Worm (Caenorhabditis elegans) whole organism, late embryonic: ENCODE results near the gene ech-2.

ENCODE experiments used
- F13H6.1 ChIP-seq: sonication (generic microtip); optimal IDR thresholded peaks from 2 replicates; lab custom pipeline; 2016; ENCODE audit warnings: missing genetic modification characterization, missing compliant biosample characterization
- K02D7.2 ChIP-seq: sonication (generic microtip); optimal IDR thresholded peaks from 2 replicates; lab custom pipeline; 2017; ENCODE audit warnings: mild to moderate bottlenecking, missing genetic modification characterization, missing compliant biosample characterization
- K09A11.1 ChIP-seq: sonication (generic microtip); optimal IDR thresholded peaks from 2 replicates; lab custom pipeline; 2017; ENCODE audit warnings: antibody characterized with exemption, mild to moderate bottlenecking, missing genetic modification characterization, missing compliant biosample characterization; ENCODE audit not compliant: insufficient read depth
- T23F11.4 ChIP-seq: fragments of 200-800 bp; sonication (Bioruptor generic); optimal IDR thresholded peaks from 2 replicates; lab custom pipeline; 2018; ENCODE audit warnings: mild to moderate bottlenecking, missing genetic modification characterization, missing compliant biosample characterization
- ama-1 ChIP-seq: fragments of 150-350 bp; optimal IDR thresholded peaks from 2 replicates; lab custom pipeline; 2014
- ceh-18 ChIP-seq: sonication (generic microtip); optimal IDR thresholded peaks from 2 replicates; lab custom pipeline; 2016; ENCODE audit warnings: missing genetic modification characterization, missing compliant biosample characterization
- ceh-19 ChIP-seq: fragments of 200-800 bp; sonication (Bioruptor generic); optimal IDR thresholded peaks from 2 replicates; lab custom pipeline; 2018; ENCODE audit warnings: mild to moderate bottlenecking, missing genetic modification characterization, missing compliant biosample characterization
- ceh-22 ChIP-seq: sonication (generic microtip); optimal IDR thresholded peaks from 2 replicates; lab custom pipeline; 2017; ENCODE audit warnings: missing biosample characterization, missing genetic modification characterization
- ceh-24 ChIP-seq: sonication (generic microtip); optimal IDR thresholded peaks from 2 replicates; lab custom pipeline; 2016; ENCODE audit warnings: mild to moderate bottlenecking, missing genetic modification characterization, missing compliant biosample characterization
- ceh-30 ChIP-seq: fragments of 150-350 bp; optimal IDR thresholded peaks from 2 replicates; lab custom pipeline; 2014; ENCODE audit warnings: missing biosample characterization, missing genetic modification characterization
- ceh-31 ChIP-seq: sonication (generic microtip); optimal IDR thresholded peaks from 2 replicates; lab custom pipeline; 2016; ENCODE audit warnings: missing genetic modification characterization, missing compliant biosample characterization
- ceh-34 ChIP-seq: sonication (generic microtip); optimal IDR thresholded peaks from 2 replicates; lab custom pipeline; 2016; ENCODE audit warnings: mild to moderate bottlenecking, missing genetic modification characterization, missing compliant biosample characterization
- ceh-45 ChIP-seq: fragments of 200-800 bp; sonication (Bioruptor generic); IDR thresholded peaks from 2 replicates; pipeline ENCODE4 v1.3.6; 2022; ENCODE audit warnings: missing genetic modification reagents, missing genetic modification characterization, missing compliant biosample characterization
- ceh-48 ChIP-seq: sonication (generic microtip); optimal IDR thresholded peaks from 2 replicates; lab custom pipeline; 2016; ENCODE audit warnings: missing genetic modification characterization, inconsistent platforms, missing compliant biosample characterization
- ceh-9 ChIP-seq: sonication (generic microtip); optimal IDR thresholded peaks from 2 replicates; lab custom pipeline; 2016; ENCODE audit warnings: mild to moderate bottlenecking, missing genetic modification characterization, inconsistent platforms, missing compliant biosample characterization
- che-1 ChIP-seq: sonication (generic microtip); optimal IDR thresholded peaks from 2 replicates; lab custom pipeline; 2016; ENCODE audit warnings: mild to moderate bottlenecking, missing genetic modification characterization, missing compliant biosample characterization
- dmd-4 ChIP-seq: sonication (generic microtip); optimal IDR thresholded peaks from 2 replicates; lab custom pipeline; 2016; ENCODE audit warnings: borderline replicate concordance, missing genetic modification characterization, missing compliant biosample characterization
- dve-1 ChIP-seq: sonication (generic microtip); optimal IDR thresholded peaks from 2 replicates; lab custom pipeline; 2017; ENCODE audit warnings: antibody characterized with exemption, mild to moderate bottlenecking, missing genetic modification characterization, missing compliant biosample characterization
- elt-2 ChIP-seq: sonication (generic microtip); optimal IDR thresholded peaks from 2 replicates; lab custom pipeline; 2016; ENCODE audit warnings: missing genetic modification reagents, missing genetic modification characterization, missing compliant biosample characterization
- ets-4 ChIP-seq: sonication (generic microtip); optimal IDR thresholded peaks from 2 replicates; lab custom pipeline; 2016; ENCODE audit warnings: missing genetic modification characterization, missing compliant biosample characterization
- eyg-1 ChIP-seq: sonication (generic microtip); optimal IDR thresholded peaks from 2 replicates; lab custom pipeline; 2016; ENCODE audit warnings: missing genotype, missing genetic modification characterization, missing compliant biosample characterization
- fax-1 ChIP-seq: sonication (generic microtip); optimal IDR thresholded peaks from 2 replicates; lab custom pipeline; 2016; ENCODE audit warnings: missing genotype, missing genetic modification characterization, missing compliant biosample characterization
- fkh-10 ChIP-seq: fragments of 150-350 bp; optimal IDR thresholded peaks from 2 replicates; lab custom pipeline; 2014; ENCODE audit warnings: missing biosample characterization, missing genetic modification reagents, missing genetic modification characterization
- fkh-6 ChIP-seq: sonication (generic microtip); optimal IDR thresholded peaks from 2 replicates; lab custom pipeline; 2016; ENCODE audit warnings: missing genetic modification characterization, missing compliant biosample characterization
- gmeb-2 ChIP-seq: sonication (generic microtip); optimal IDR thresholded peaks from 2 replicates; lab custom pipeline; 2016; ENCODE audit warnings: missing genetic modification characterization, inconsistent platforms, missing compliant biosample characterization
- hlh-13 ChIP-seq: fragments of 200-800 bp; sonication (Bioruptor generic); optimal IDR thresholded peaks from 2 replicates; lab custom pipeline; 2018; ENCODE audit warnings: mild to moderate bottlenecking, missing genetic modification characterization, missing compliant biosample characterization
- hlh-15 ChIP-seq: sonication (generic microtip); optimal IDR thresholded peaks from 2 replicates; lab custom pipeline; 2016; ENCODE audit warnings: missing genetic modification characterization, missing compliant biosample characterization
- hlh-30 ChIP-seq: sonication (generic microtip); optimal IDR thresholded peaks from 2 replicates; lab custom pipeline; 2017; ENCODE audit warnings: antibody characterized with exemption, missing genetic modification characterization, missing compliant biosample characterization; ENCODE audit not compliant: insufficient read depth
- hlh-6 ChIP-seq: sonication (generic microtip); optimal IDR thresholded peaks from 2 replicates; lab custom pipeline; 2016; ENCODE audit warnings: missing genotype, missing genetic modification characterization, missing compliant biosample characterization
- hlh-8 ChIP-seq: sonication (generic microtip); optimal IDR thresholded peaks from 2 replicates; lab custom pipeline; 2016; ENCODE audit warnings: missing genotype, missing genetic modification characterization, missing compliant biosample characterization
- lim-6 ChIP-seq: sonication (generic microtip); optimal IDR thresholded peaks from 2 replicates; lab custom pipeline; 2016; ENCODE audit warnings: missing genetic modification characterization, missing compliant biosample characterization
- lin-11 ChIP-seq: fragments of 200-800 bp; sonication (Bioruptor generic); optimal IDR thresholded peaks from 2 replicates; lab custom pipeline; 2018; ENCODE audit warnings: mild to moderate bottlenecking, missing genetic modification characterization, missing compliant biosample characterization
- mec-3 ChIP-seq: sonication (generic microtip); optimal IDR thresholded peaks from 2 replicates; lab custom pipeline; 2016; ENCODE audit warnings: borderline replicate concordance, missing genetic modification characterization, missing compliant biosample characterization
- nfya-1 ChIP-seq: sonication (generic microtip); optimal IDR thresholded peaks from 2 replicates; lab custom pipeline; 2017; ENCODE audit warnings: missing genetic modification characterization, mild to moderate bottlenecking, missing compliant biosample characterization, antibody characterized with exemption, moderate library complexity
- nhr-232 ChIP-seq: sonication (generic microtip); optimal IDR thresholded peaks from 2 replicates; lab custom pipeline; 2016; ENCODE audit warnings: missing genetic modification characterization, missing compliant biosample characterization
- npax-4 ChIP-seq: sonication (generic microtip); optimal IDR thresholded peaks from 2 replicates; lab custom pipeline; 2016; ENCODE audit warnings: missing genetic modification characterization, missing compliant biosample characterization
- odd-2 ChIP-seq: sonication (generic microtip); optimal IDR thresholded peaks from 2 replicates; lab custom pipeline; 2017; ENCODE audit warnings: antibody characterized with exemption, mild to moderate bottlenecking, missing genetic modification characterization, missing compliant biosample characterization
- pat-9 ChIP-seq: fragments of 200-800 bp; sonication (Bioruptor generic); optimal IDR thresholded peaks from 2 replicates; lab custom pipeline; 2018; ENCODE audit warnings: mild to moderate bottlenecking, missing genetic modification characterization, moderate library complexity, missing compliant biosample characterization
- pha-2 ChIP-seq: sonication (generic microtip); optimal IDR thresholded peaks from 2 replicates; lab custom pipeline; 2017; ENCODE audit warnings: mild to moderate bottlenecking, missing genetic modification characterization, missing compliant biosample characterization
- pha-4 ChIP-seq: fragments of 150-350 bp; optimal IDR thresholded peaks from 2 replicates; lab custom pipeline; 2018; ENCODE audit warnings: missing biosample characterization, missing genetic modification reagents, missing genetic modification characterization
- pqm-1 ChIP-seq: sonication (generic microtip); optimal IDR thresholded peaks from 2 replicates; lab custom pipeline; 2016; ENCODE audit warnings: missing genetic modification characterization, missing compliant biosample characterization
- ref-2 ChIP-seq: sonication (generic microtip); optimal IDR thresholded peaks from 2 replicates; lab custom pipeline; 2016; ENCODE audit warnings: missing genetic modification characterization, missing compliant biosample characterization
- rnt-1 ChIP-seq: sonication (generic microtip); optimal IDR thresholded peaks from 2 replicates; lab custom pipeline; 2016; ENCODE audit warnings: missing genetic modification characterization, missing compliant biosample characterization
- sox-4 ChIP-seq: sonication (generic microtip); optimal IDR thresholded peaks from 2 replicates; lab custom pipeline; 2017; ENCODE audit warnings: mild to moderate bottlenecking, missing genetic modification characterization, inconsistent platforms, missing compliant biosample characterization
- syd-9 ChIP-seq: sonication (generic microtip); optimal IDR thresholded peaks from 2 replicates; lab custom pipeline; 2016; ENCODE audit warnings: mild to moderate bottlenecking, missing genetic modification characterization, moderate library complexity, missing compliant biosample characterization
- tbx-2 ChIP-seq: sonication (generic microtip); optimal IDR thresholded peaks from 2 replicates; lab custom pipeline; 2016; ENCODE audit warnings: missing genetic modification characterization, missing compliant biosample characterization
- unc-3 ChIP-seq, 2 experiments: fragments of 200-800 bp in 1 of 2; sonication (Bioruptor generic) in 1 of 2; sonication (generic microtip) in 1 of 2; conservative IDR thresholded peaks in 1 of 2; optimal IDR thresholded peaks in 1 of 2; 2 replicates each; pipeline versions ENCODE4 v1.3.6 to Lab custom; 2016 to 2022; ENCODE audit warnings: missing compliant biosample characterization in 2 of 2, missing genetic modification characterization in 2 of 2, missing genetic modification reagents in 1 of 2
- unc-55 ChIP-seq: sonication (generic microtip); optimal IDR thresholded peaks from 2 replicates; lab custom pipeline; 2017; ENCODE audit warnings: missing biosample characterization, missing genetic modification reagents, missing genetic modification characterization
- unc-86 ChIP-seq: sonication (generic microtip); optimal IDR thresholded peaks from 2 replicates; lab custom pipeline; 2016; ENCODE audit warnings: missing genetic modification characterization, missing compliant biosample characterization
- ztf-16 ChIP-seq: sonication (generic microtip); optimal IDR thresholded peaks from 2 replicates; lab custom pipeline; 2017; ENCODE audit warnings: missing genetic modification characterization, missing compliant biosample characterization

The ech-2 gene

ce11 chrIV:11858142-11858541 is 2.0 kb upstream of the ech-2 start, which contains the start of gene let-92:
let-92 (plus strand) TSS chrIV:11858442.
- no peak for TF ChIP-seq hlh-30
- no peak for TF ChIP-seq dmd-4 (tag; lab: Kevin White, UChicago)
- TF ChIP-seq ceh-34: no peak
- TF ChIP-seq ref-2 (tag; lab: Kevin White, UChicago): no peak
- TF ChIP-seq lin-11 (tag; lab: Kevin White, UChicago): no peak
- no peak for TF ChIP-seq hlh-8
- TF ChIP-seq ceh-45: no peak
- no peak for TF ChIP-seq unc-86 (tag; lab: Kevin White, UChicago)
- TF ChIP-seq elt-2 (tag; lab: Kevin White, UChicago): no peak
- TF ChIP-seq fkh-10 (GFP tag; lab: Kevin White, UChicago): no peak
- no peak for TF ChIP-seq ceh-22 (tag; lab: Kevin White, UChicago)
- TF ChIP-seq pha-4 (tag; lab: Kevin White, UChicago): no peak
- no peak for TF ChIP-seq ama-1 (lab: Kevin White, UChicago)
- TF ChIP-seq lim-6 (tag; lab: Kevin White, UChicago): no peak
- no peak for TF ChIP-seq nhr-232
- TF ChIP-seq odd-2 (tag; lab: Kevin White, UChicago): no peak
- TF ChIP-seq pha-2 (tag; lab: Kevin White, UChicago): no peak
- no peak for TF ChIP-seq ceh-19

- no peak for TF ChIP-seq pha-4 (tag; lab: Kevin White, UChicago)
- TF ChIP-seq eyg-1 (tag; lab: Kevin White, UChicago): peak; percentile 59
- TF ChIP-seq hlh-15: no peak
- TF ChIP-seq ceh-30 (tag; lab: Kevin White, UChicago): no peak
- TF ChIP-seq ceh-9 (tag; lab: Kevin White, UChicago): no peak
- no peak for TF ChIP-seq ceh-24
- TF ChIP-seq rnt-1: peak; percentile 84
- TF ChIP-seq T23F11.4 (GFP tag; lab: Kevin White, UChicago): peak; percentile 7
- no peak for TF ChIP-seq hlh-30
- no peak for TF ChIP-seq fkh-6 (tag; lab: Kevin White, UChicago)
- TF ChIP-seq ceh-31: peak; percentile 67
- TF ChIP-seq ets-4 (tag; lab: Kevin White, UChicago): peak; percentile 10
- TF ChIP-seq gmeb-2 (tag; lab: Kevin White, UChicago): no peak
- TF ChIP-seq ref-2 (tag; lab: Kevin White, UChicago): peak; percentile 58
- no peak for TF ChIP-seq pqm-1
- TF ChIP-seq nfya-1 (tag; lab: Kevin White, UChicago): peak; percentile 98
- no peak for TF ChIP-seq mec-3
- no peak for TF ChIP-seq hlh-13 (GFP tag; lab: Kevin White, UChicago)
- TF ChIP-seq F13H6.1 (tag; lab: Kevin White, UChicago): peak; percentile 16
- TF ChIP-seq dve-1 (tag; lab: Kevin White, UChicago): peak; percentile 61
- TF ChIP-seq hlh-6: peak; percentile 44
- TF ChIP-seq che-1: no peak
- peak; percentile 89 for TF ChIP-seq tbx-2
- TF ChIP-seq unc-3 (GFP tag; conservative IDR thresholded peaks at IDR 0.05; lab: Robert Waterston, UW): no peak
- no peak for TF ChIP-seq unc-3 (tag; optimal IDR thresholded peaks at IDR 0.05; lab: Kevin White, UChicago)
- TF ChIP-seq syd-9 (tag; lab: Kevin White, UChicago): peak; percentile 15
- peak; percentile 42 for TF ChIP-seq fax-1 (tag; lab: Kevin White, UChicago)
- peak; percentile 93 for TF ChIP-seq unc-55 (GFP tag; lab: Kevin White, UChicago)
- TF ChIP-seq K09A11.1 (tag; lab: Kevin White, UChicago): peak; percentile 6
- TF ChIP-seq odd-2 (tag; lab: Kevin White, UChicago): no peak
- no peak for TF ChIP-seq npax-4
- TF ChIP-seq pat-9 (tag; lab: Kevin White, UChicago): peak; percentile 47
- no peak for TF ChIP-seq K02D7.2 (tag; lab: Kevin White, UChicago)
- TF ChIP-seq lim-6 (tag; lab: Kevin White, UChicago): no peak
- peak; percentile 47 for TF ChIP-seq dmd-4 (tag; lab: Kevin White, UChicago)
- no peak for TF ChIP-seq nhr-232
- TF ChIP-seq ceh-19: peak; percentile 3
- peak; percentile 92 for TF ChIP-seq ceh-18 (tag; lab: Kevin White, UChicago)
- TF ChIP-seq ceh-48 (tag; lab: Kevin White, UChicago): peak; percentile 3
- TF ChIP-seq elt-2 (tag; lab: Kevin White, UChicago): peak; percentile 8
- TF ChIP-seq ceh-45: no peak
- peak; percentile 5 for TF ChIP-seq sox-4 (tag; lab: Kevin White, UChicago)
- no peak for TF ChIP-seq ztf-16 (tag; lab: Kevin White, UChicago)
These were observed 1.0 kb upstream of the ech-2 start for ce11 chrIV:11857159-11857565.
